Worm (Caenorhabditis elegans) whole organism, L1 larva: ENCODE measurements around the gene lmd-4.

Source experiments
- ama-1 ChIP-seq: fragments of 150-350 bp; optimal IDR thresholded peaks from 2 replicates; lab custom pipeline; 2014
- ces-1 ChIP-seq: fragments of 150-350 bp; optimal IDR thresholded peaks from 2 replicates; lab custom pipeline; 2014; ENCODE audit warnings: missing biosample characterization, missing genetic modification reagents, missing genetic modification characterization
- lin-14 ChIP-seq: fragments of 200-800 bp; sonication (Bioruptor generic); optimal IDR thresholded peaks from 2 replicates; lab custom pipeline; 2018; ENCODE audit warnings: mild to moderate bottlenecking, missing genetic modification characterization, moderate library complexity, missing compliant biosample characterization
- lin-39 ChIP-seq: fragments of 150-350 bp; optimal IDR thresholded peaks from 2 replicates; lab custom pipeline; 2014; ENCODE audit warnings: missing biosample characterization, missing genetic modification reagents, missing genetic modification characterization
- nhr-12 ChIP-seq: sonication (generic microtip); optimal IDR thresholded peaks from 2 replicates; lab custom pipeline; 2017; ENCODE audit warnings: missing biosample characterization, missing genetic modification characterization
- nhr-20 ChIP-seq: sonication (generic microtip); optimal IDR thresholded peaks from 2 replicates; lab custom pipeline; 2016; ENCODE audit warnings: mild to moderate bottlenecking, missing genetic modification characterization, missing compliant biosample characterization
- nhr-237 ChIP-seq: fragments of 150-350 bp; optimal IDR thresholded peaks from 2 replicates; lab custom pipeline; 2014; ENCODE audit warnings: missing biosample characterization, missing genetic modification characterization
- swsn-7 ChIP-seq: sonication (generic microtip); optimal IDR thresholded peaks from 2 replicates; lab custom pipeline; 2016; ENCODE audit warnings: missing genetic modification characterization, missing compliant biosample characterization

DNA sequence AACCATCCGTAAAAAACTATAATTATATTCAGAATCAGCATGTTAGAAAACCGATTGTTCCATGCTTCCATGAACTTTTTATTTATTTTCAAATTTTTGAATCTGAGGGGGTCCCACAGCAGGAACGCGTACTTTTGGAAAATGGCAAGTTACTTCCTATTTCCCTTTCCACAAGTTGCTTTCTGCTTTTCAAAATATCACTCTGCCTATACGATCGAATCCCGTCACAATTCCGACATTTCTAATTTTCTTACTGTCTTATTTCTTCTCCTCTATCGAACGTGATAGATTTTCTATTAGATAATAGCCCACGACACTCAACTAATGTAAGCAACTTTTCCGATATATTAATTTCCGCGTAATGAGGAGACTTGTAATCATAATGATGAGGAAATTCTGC is 45.3 kb downstream of the lmd-4 start, which contains the start of gene C13A2.5:
- TF ChIP-seq lin-14 (GFP tag; lab: Kevin White, UChicago) (no peak), nhr-237 (tag; lab: Kevin White, UChicago) (no peak), nhr-20 (tag; lab: Kevin White, UChicago) (no peak), ama-1 (lab: Kevin White, UChicago) (no peak), lin-39 (tag; lab: Kevin White, UChicago) (no peak), swsn-7 (tag; lab: Kevin White, UChicago) (no peak), nhr-12 (tag; lab: Kevin White, UChicago) (no peak), ces-1 (no peak)
